Fruit fly (Drosophila melanogaster) whole organism, embryonic: ENCODE data around the gene CG15638.

Experiments used
- Ada2b ChIP-seq: fragments of 200-800 bp; sonication (Bioruptor generic); IDR thresholded peaks from 2 replicates; pipeline ENCODE4 v1.3.6; 2022; ENCODE audit warnings: missing biosample characterization, missing genetic modification characterization
- CG1024 ChIP-seq: fragments of 200-800 bp; sonication (Bioruptor generic); IDR thresholded peaks from 2 replicates; pipeline ENCODE4 v1.3.6; 2022; ENCODE audit warnings: missing biosample characterization, missing genetic modification characterization
- CG11093 ChIP-seq: fragments of 200-800 bp; sonication (Bioruptor generic); IDR thresholded peaks from 3 replicates; pipeline ENCODE4 v1.3.6; 2022; ENCODE audit warnings: missing biosample characterization, missing genetic modification characterization
- CG11398 ChIP-seq: fragments of 200-800 bp; sonication (Bioruptor generic); optimal IDR thresholded peaks from 2 replicates; lab custom pipeline; 2016; ENCODE audit warnings: missing biosample characterization, missing genetic modification characterization
- CG12942 ChIP-seq: fragments of 200-800 bp; sonication (Bioruptor generic); optimal IDR thresholded peaks from 3 replicates; lab custom pipeline; 2016; ENCODE audit warnings: missing biosample characterization, missing genetic modification characterization
- CG13287 ChIP-seq: fragments of 200-800 bp; sonication (Bioruptor generic); IDR thresholded peaks from 2 replicates; pipeline ENCODE4 v1.3.6; 2022; ENCODE audit warnings: missing biosample characterization, missing genetic modification characterization; ENCODE audit not compliant: partially characterized antibody
- CG15073 ChIP-seq: fragments of 200-800 bp; sonication (Bioruptor generic); optimal IDR thresholded peaks from 2 replicates; lab custom pipeline; 2016; ENCODE audit warnings: missing biosample characterization, missing genetic modification characterization
- CG15479 ChIP-seq: fragments of 200-800 bp; sonication (Bioruptor generic); optimal IDR thresholded peaks from 3 replicates; lab custom pipeline; 2019; ENCODE audit warnings: missing biosample characterization, mild to moderate bottlenecking, missing genetic modification characterization, moderate library complexity
- CG17568 ChIP-seq: fragments of 200-800 bp; sonication (Bioruptor generic); optimal IDR thresholded peaks from 2 replicates; lab custom pipeline; 2018; ENCODE audit warnings: missing biosample characterization, mild to moderate bottlenecking, missing genetic modification characterization, moderate library complexity
- CG18476 ChIP-seq: fragments of 200-800 bp; sonication (Bioruptor generic); optimal IDR thresholded peaks from 2 replicates; lab custom pipeline; 2016; ENCODE audit warnings: missing biosample characterization, mild to moderate bottlenecking, missing genetic modification characterization
- CG2120 ChIP-seq: fragments of 200-800 bp; sonication (Bioruptor generic); optimal IDR thresholded peaks from 3 replicates; lab custom pipeline; 2016; ENCODE audit warnings: missing biosample characterization, missing genetic modification characterization
- CG3065 ChIP-seq: fragments of 200-800 bp; sonication (Bioruptor generic); optimal IDR thresholded peaks from 2 replicates; lab custom pipeline; 2016; ENCODE audit warnings: missing biosample characterization, missing genetic modification characterization
- CG6765 ChIP-seq: fragments of 200-800 bp; sonication (Bioruptor generic); optimal IDR thresholded peaks from 3 replicates; lab custom pipeline; 2017; ENCODE audit warnings: missing biosample characterization, mild to moderate bottlenecking, missing genetic modification characterization
- CG7745 ChIP-seq: fragments of 200-800 bp; sonication (Bioruptor generic); optimal IDR thresholded peaks from 2 replicates; lab custom pipeline; 2018; ENCODE audit warnings: missing biosample characterization, mild to moderate bottlenecking, missing genetic modification characterization, moderate library complexity
- CG9609 ChIP-seq: fragments of 200-800 bp; sonication (Bioruptor generic); optimal IDR thresholded peaks from 3 replicates; lab custom pipeline; 2016; ENCODE audit warnings: missing biosample characterization, missing genetic modification characterization
- Deaf1 ChIP-seq: fragments of 200-800 bp; optimal IDR thresholded peaks from 3 replicates; lab custom pipeline; 2019; ENCODE audit warnings: missing biosample characterization, mild to moderate bottlenecking, missing genetic modification characterization, moderate library complexity
- Dfd ChIP-seq, 2 experiments: fragments of >200 bp; optimal IDR thresholded peaks; 2 replicates each; lab custom pipeline; 2017; ENCODE audit warnings: missing biosample characterization in 2 of 2, missing genetic modification characterization in 2 of 2
- Dll ChIP-seq: fragments of 200-800 bp; sonication (Bioruptor generic); IDR thresholded peaks from 4 replicates; pipeline ENCODE4 v1.3.6; 2022; ENCODE audit warnings: missing biosample characterization, missing genetic modification characterization; ENCODE audit not compliant: partially characterized antibody
- Doc3 ChIP-seq: fragments of 200-800 bp; sonication (Bioruptor generic); IDR thresholded peaks from 3 replicates; pipeline ENCODE4 v1.3.6; 2022; ENCODE audit warnings: missing biosample characterization, missing genetic modification characterization; ENCODE audit not compliant: partially characterized antibody
- Dref ChIP-seq: fragments of 200-800 bp; sonication (Bioruptor generic); IDR thresholded peaks from 2 replicates; pipeline ENCODE4 v1.3.6; 2022; ENCODE audit warnings: missing biosample characterization, missing genetic modification characterization
- GATAe ChIP-seq: fragments of 200-800 bp; sonication (Bioruptor generic); conservative IDR thresholded peaks from 2 replicates; pipeline ENCODE4 v1.3.6; 2022; ENCODE audit warnings: missing biosample characterization, missing genetic modification characterization
- Hsf ChIP-seq: fragments of 200-800 bp; sonication (Bioruptor generic); optimal IDR thresholded peaks from 3 replicates; lab custom pipeline; 2016; ENCODE audit warnings: missing biosample characterization, missing genetic modification characterization
- Lpt ChIP-seq: fragments of >200 bp; optimal IDR thresholded peaks from 2 replicates; lab custom pipeline; 2018; ENCODE audit warnings: missing biosample characterization, missing genetic modification characterization
- Mad ChIP-seq: fragments of 200-800 bp; sonication (Bioruptor generic); optimal IDR thresholded peaks from 2 replicates; lab custom pipeline; 2016; ENCODE audit warnings: missing biosample characterization, missing genetic modification characterization
- NC2α ChIP-seq: fragments of 200-800 bp; sonication (Bioruptor generic); optimal IDR thresholded peaks from 2 replicates; lab custom pipeline; 2016; ENCODE audit warnings: missing biosample characterization, missing genetic modification characterization
- Neu2 ChIP-seq: fragments of 200-800 bp; sonication (Bioruptor generic); optimal IDR thresholded peaks from 3 replicates; lab custom pipeline; 2016; ENCODE audit warnings: missing biosample characterization, missing genetic modification characterization, borderline replicate concordance
- NfI ChIP-seq: fragments of 200-800 bp; sonication (Bioruptor generic); optimal IDR thresholded peaks from 3 replicates; lab custom pipeline; 2018; ENCODE audit warnings: missing biosample characterization, mild to moderate bottlenecking, missing genetic modification characterization, moderate library complexity
- Rx ChIP-seq: fragments of 200-800 bp; sonication (Bioruptor generic); IDR thresholded peaks from 2 replicates; pipeline ENCODE4 v1.3.6; 2022; ENCODE audit warnings: missing biosample characterization, missing genetic modification characterization
- Sox100B ChIP-seq: fragments of 200-800 bp; sonication (Bioruptor generic); optimal IDR thresholded peaks from 3 replicates; lab custom pipeline; 2018; ENCODE audit warnings: missing biosample characterization, mild to moderate bottlenecking, missing genetic modification characterization
- Tbp ChIP-seq: fragments of >200 bp; optimal IDR thresholded peaks from 2 replicates; lab custom pipeline; 2018; ENCODE audit warnings: missing biosample characterization, missing genetic modification characterization
- abd-A ChIP-seq: fragments of 200-800 bp; sonication (Bioruptor generic); optimal IDR thresholded peaks from 3 replicates; lab custom pipeline; 2019; ENCODE audit warnings: missing biosample characterization, mild to moderate bottlenecking, missing genetic modification characterization, moderate library complexity
- bbx ChIP-seq: fragments of 200-800 bp; sonication (Bioruptor generic); IDR thresholded peaks from 2 replicates; pipeline ENCODE4 v1.3.6; 2022; ENCODE audit warnings: missing biosample characterization, missing genetic modification characterization; ENCODE audit not compliant: partially characterized antibody
- br ChIP-seq: fragments of >200 bp; optimal IDR thresholded peaks from 2 replicates; lab custom pipeline; 2017
- cato ChIP-seq: fragments of 200-800 bp; sonication (Bioruptor generic); optimal IDR thresholded peaks from 2 replicates; lab custom pipeline; 2016; ENCODE audit warnings: missing biosample characterization, missing genetic modification characterization, borderline replicate concordance
- chm ChIP-seq: fragments of 200-800 bp; sonication (Bioruptor generic); IDR thresholded peaks from 2 replicates; pipeline ENCODE4 v1.3.6; 2022; ENCODE audit warnings: missing biosample characterization, missing genetic modification characterization
- da ChIP-seq: fragments of 200-800 bp; sonication (Bioruptor generic); optimal IDR thresholded peaks from 2 replicates; lab custom pipeline; 2016; ENCODE audit warnings: missing biosample characterization, missing genetic modification characterization
- dysf ChIP-seq: fragments of 200-800 bp; sonication (Bioruptor generic); IDR thresholded peaks from 3 replicates; pipeline ENCODE4 v1.3.6; 2022; ENCODE audit warnings: missing biosample characterization, missing genetic modification characterization
- en ChIP-seq: fragments of 200-800 bp; sonication (Bioruptor generic); optimal IDR thresholded peaks from 2 replicates; lab custom pipeline; 2016; ENCODE audit warnings: missing biosample characterization, missing genetic modification characterization
- esg ChIP-seq: fragments of 200-800 bp; sonication (Bioruptor generic); conservative IDR thresholded peaks from 2 replicates; pipeline ENCODE4 v1.3.6; 2022; ENCODE audit warnings: missing biosample characterization, missing genetic modification characterization
- fd3F ChIP-seq: fragments of 200-800 bp; sonication (Bioruptor generic); optimal IDR thresholded peaks from 2 replicates; lab custom pipeline; 2018; ENCODE audit warnings: missing biosample characterization, mild to moderate bottlenecking, missing genetic modification characterization, moderate library complexity
- grn ChIP-seq: fragments of 200-800 bp; sonication (Bioruptor generic); optimal IDR thresholded peaks from 3 replicates; lab custom pipeline; 2017; ENCODE audit warnings: missing biosample characterization, missing genetic modification characterization
- lov ChIP-seq, 2 experiments: fragments of 200-800 bp in 1 of 2; fragments of >200 bp in 1 of 2; sonication (Bioruptor generic) in 1 of 2; IDR thresholded peaks in 1 of 2; optimal IDR thresholded peaks in 1 of 2; 2 replicates in 1 of 2; 3 replicates in 1 of 2; pipeline versions ENCODE4 v1.3.6 to Lab custom; 2017 to 2022; ENCODE audit warnings: missing biosample characterization in 1 of 2, missing genetic modification characterization in 1 of 2
- mirr ChIP-seq: fragments of 200-800 bp; sonication (Bioruptor generic); optimal IDR thresholded peaks from 3 replicates; lab custom pipeline; 2018; ENCODE audit warnings: missing biosample characterization, mild to moderate bottlenecking, missing genetic modification characterization
- org-1 ChIP-seq: fragments of 200-800 bp; sonication (Bioruptor generic); optimal IDR thresholded peaks from 2 replicates; lab custom pipeline; 2017; ENCODE audit warnings: missing biosample characterization, missing genetic modification characterization
- pb ChIP-seq: fragments of 200-800 bp; sonication (Bioruptor generic); optimal IDR thresholded peaks from 3 replicates; lab custom pipeline; 2016; ENCODE audit warnings: missing biosample characterization, missing genetic modification characterization
- peb ChIP-seq: fragments of 200-800 bp; sonication (Bioruptor generic); IDR thresholded peaks from 2 replicates; pipeline ENCODE4 v1.3.6; 2022; ENCODE audit warnings: missing biosample characterization, missing genetic modification characterization
- salm ChIP-seq: fragments of 200-800 bp; sonication (Bioruptor generic); optimal IDR thresholded peaks from 2 replicates; lab custom pipeline; 2018; ENCODE audit warnings: missing biosample characterization, mild to moderate bottlenecking, missing genetic modification characterization
- sna ChIP-seq: fragments of 200-800 bp; sonication (Bioruptor generic); IDR thresholded peaks from 2 replicates; pipeline ENCODE4 v1.3.6; 2022; ENCODE audit warnings: missing biosample characterization, missing genetic modification characterization; ENCODE audit not compliant: partially characterized antibody
- sob ChIP-seq: fragments of 200-800 bp; sonication (Bioruptor generic); IDR thresholded peaks from 2 replicates; pipeline ENCODE4 v1.3.6; 2022; ENCODE audit warnings: missing biosample characterization, missing genetic modification characterization
- tna ChIP-seq: fragments of 200-800 bp; sonication (Bioruptor generic); IDR thresholded peaks from 2 replicates; pipeline ENCODE4 v1.3.6; 2022; ENCODE audit warnings: missing biosample characterization, missing genetic modification characterization; ENCODE audit not compliant: partially characterized antibody

The CG15638 gene

dm6 chr2L:13514262-13514937 lies 21.2 kb downstream of the CG15638 start (continued):
- TF ChIP-seq Lpt (GFP tag; lab: Kevin White, UChicago) (no peak), CG3065 (GFP tag; lab: Kevin White, UChicago) (no peak), Hsf (peak; percentile 1), CG6765 (GFP tag; lab: Kevin White, UChicago) (no peak), Ada2b (GFP tag; lab: Robert Waterston, UW) (peak; percentile 61), GATAe (no peak), abd-A (tag; lab: Kevin White, UChicago) (peak; percentile 63), sna (GFP tag; lab: Robert Waterston, UW) (0 out of 2 replicates have a peak, but pooled peaks have one; percentile 17), CG18476 (GFP tag; lab: Kevin White, UChicago) (no peak), mirr (peak; percentile 78), tna (GFP tag; lab: Robert Waterston, UW) (no peak), peb (peak; percentile 44; the same call in 1 of the 2 replicates), CG11093 (GFP tag; lab: Robert Waterston, UW) (0 out of 3 replicates have a peak, but pooled peaks have one; percentile 6), Sox100B (GFP tag; lab: Kevin White, UChicago) (peak; percentile 51), esg (GFP tag; lab: Robert Waterston, UW) (peak; percentile 73), pb (GFP tag; lab: Kevin White, UChicago) (no peak), en (GFP tag; lab: Kevin White, UChicago) (no peak), CG15073 (peak; percentile 13), NfI (peak; percentile 59), CG15479 (peak; percentile 53), CG12942 (GFP tag; lab: Kevin White, UChicago) (no peak), Doc3 (GFP tag; lab: Robert Waterston, UW) (0 out of 3 replicates have a peak, but pooled peaks have one; percentile 27), CG13287 (GFP tag; lab: Robert Waterston, UW) (peak; percentile 45), Dll (GFP tag; lab: Robert Waterston, UW) (no peak), Tbp (GFP tag; lab: Kevin White, UChicago) (no peak), salm (tag; lab: Kevin White, UChicago) (peak; percentile 51), bbx (no peak), CG9609 (GFP tag; lab: Kevin White, UChicago) (no peak), sob (GFP tag; lab: Robert Waterston, UW) (peak; percentile 69), Rx (GFP tag; lab: Robert Waterston, UW) (peak; percentile 55; the same call in 1 of the 2 replicates), lov (optimal IDR thresholded peaks at IDR 0.05; lab: Kevin White, UChicago) (no peak), lov (GFP tag; IDR thresholded peaks at IDR 0.05; lab: Robert Waterston, UW) (no peak), fd3F (GFP tag; lab: Kevin White, UChicago) (peak; percentile 59), Dref (GFP tag; lab: Robert Waterston, UW) (no peak), Deaf1 (tag; lab: Kevin White, UChicago) (peak; percentile 73), Mad (GFP tag; lab: Kevin White, UChicago) (no peak), CG17568 (GFP tag; lab: Kevin White, UChicago) (no peak), dysf (GFP tag; lab: Robert Waterston, UW) (peak; percentile 64), CG1024 (no peak), Neu2 (GFP tag; lab: Kevin White, UChicago) (no peak), da (no peak), NC2α (no peak), CG2120 (GFP tag; lab: Kevin White, UChicago) (peak; percentile 74), Dfd (GFP tag; optimal IDR thresholded peaks at IDR 0.05; lab: Kevin White, UChicago) (no peak), org-1 (peak; percentile 65), br (no peak), cato (GFP tag; lab: Kevin White, UChicago) (no peak), CG11398 (GFP tag; lab: Kevin White, UChicago) (no peak), grn (GFP tag; lab: Kevin White, UChicago) (no peak), chm (GFP tag; lab: Robert Waterston, UW) (0 out of 2 replicates have a peak, but pooled peaks have one; percentile 38), CG7745 (tag; lab: Kevin White, UChicago) (no peak)
